Fruit fly (Drosophila melanogaster) whole organism, wandering third instar larva: ENCODE measurements around the gene raptor.

Source experiments
- Abd-B ChIP-seq: fragments of >200 bp; optimal IDR thresholded peaks from 2 replicates; lab custom pipeline; 2017; ENCODE audit warnings: missing biosample characterization, missing genetic modification characterization
- CG32264 ChIP-seq: fragments of 200-800 bp; sonication (Bioruptor generic); optimal IDR thresholded peaks from 2 replicates; lab custom pipeline; 2016; ENCODE audit warnings: missing biosample characterization, missing genetic modification characterization
- CrebA ChIP-seq: fragments of 200-800 bp; sonication (Bioruptor generic); optimal IDR thresholded peaks from 2 replicates; lab custom pipeline; 2016; ENCODE audit warnings: missing biosample characterization, mild to moderate bottlenecking, missing genetic modification characterization, borderline replicate concordance
- Dfd ChIP-seq: fragments of >200 bp; optimal IDR thresholded peaks from 2 replicates; lab custom pipeline; 2017; ENCODE audit warnings: missing biosample characterization, missing genetic modification characterization
- Dif ChIP-seq: fragments of 200-275, 200-300 bp; sonication (Bioruptor generic); optimal IDR thresholded peaks from 2 replicates; lab custom pipeline; 2018; ENCODE audit warnings: missing biosample characterization, missing genetic modification characterization; ENCODE audit not compliant: partially characterized antibody
- GATAd ChIP-seq: sonication (Bioruptor generic); optimal IDR thresholded peaks from 2 replicates; lab custom pipeline; 2016; ENCODE audit warnings: missing biosample characterization, missing genetic modification characterization
- HLH106 ChIP-seq: fragments of 200-800 bp; optimal IDR thresholded peaks from 3 replicates; lab custom pipeline; 2019; ENCODE audit warnings: missing biosample characterization, mild to moderate bottlenecking, missing genetic modification characterization, moderate library complexity
- Hnf4 ChIP-seq: fragments of 200-800 bp; sonication (Bioruptor generic); optimal IDR thresholded peaks from 2 replicates; lab custom pipeline; 2016; ENCODE audit warnings: missing biosample characterization, mild to moderate bottlenecking, missing genetic modification characterization
- Hr78 ChIP-seq: fragments of >200 bp; optimal IDR thresholded peaks from 2 replicates; lab custom pipeline; 2017; ENCODE audit warnings: missing biosample characterization, missing genetic modification characterization
- Hr83 ChIP-seq: fragments of 200-300 bp; sonication (Bioruptor generic); optimal IDR thresholded peaks from 2 replicates; lab custom pipeline; 2016; ENCODE audit warnings: missing biosample characterization, mild to moderate bottlenecking, missing genetic modification characterization, moderate library complexity; ENCODE audit not compliant: poor library complexity, severe bottlenecking
- Jra ChIP-seq: sonication (Bioruptor generic); optimal IDR thresholded peaks from 2 replicates; lab custom pipeline; 2016; ENCODE audit warnings: missing biosample characterization, missing genetic modification characterization
- Mio ChIP-seq: sonication (Bioruptor generic); optimal IDR thresholded peaks from 2 replicates; lab custom pipeline; 2016; ENCODE audit warnings: missing biosample characterization, missing genetic modification characterization
- Myc ChIP-seq: fragments of >200 bp; optimal IDR thresholded peaks from 2 replicates; lab custom pipeline; 2017
- N ChIP-seq: fragments of >200 bp; optimal IDR thresholded peaks from 2 replicates; lab custom pipeline; 2018; ENCODE audit warnings: missing biosample characterization, missing external identifiers, missing genetic modification characterization
- OdsH ChIP-seq: fragments of 200-800 bp; sonication (Bioruptor generic); optimal IDR thresholded peaks from 2 replicates; lab custom pipeline; 2016; ENCODE audit warnings: missing biosample characterization, mild to moderate bottlenecking, missing genetic modification characterization
- Rel ChIP-seq, 2 experiments: fragments of 200-800 bp; sonication (Bioruptor generic) in 1 of 2; optimal IDR thresholded peaks; 2 replicates in 1 of 2; 3 replicates in 1 of 2; lab custom pipeline; 2016 to 2019; ENCODE audit warnings: mild to moderate bottlenecking in 2 of 2, missing biosample characterization in 2 of 2, missing genetic modification characterization in 2 of 2, moderate library complexity in 1 of 2
- Sp1 ChIP-seq: fragments of 200-800 bp; sonication (Bioruptor generic); optimal IDR thresholded peaks from 3 replicates; lab custom pipeline; 2019; ENCODE audit warnings: missing biosample characterization, mild to moderate bottlenecking, missing genetic modification characterization, moderate library complexity
- br ChIP-seq: fragments of 200-800 bp; sonication (Bioruptor generic); optimal IDR thresholded peaks from 2 replicates; lab custom pipeline; 2016; ENCODE audit warnings: missing biosample characterization, missing genetic modification characterization
- dl ChIP-seq, 2 experiments: fragments of 175-275, 200-275 bp in 1 of 2; fragments of 200-275 bp in 1 of 2; sonication (Bioruptor generic); optimal IDR thresholded peaks; lab custom pipeline; 2018; ENCODE audit warnings: mild to moderate bottlenecking in 2 of 2, missing biosample characterization in 2 of 2, missing genetic modification characterization in 2 of 2, moderate library complexity in 2 of 2; ENCODE audit not compliant: partially characterized antibody in 2 of 2, insufficient read depth in 1 of 2
- dmrt93B ChIP-seq: fragments of 200-800 bp; sonication (Bioruptor generic); optimal IDR thresholded peaks from 2 replicates; lab custom pipeline; 2018; ENCODE audit warnings: missing biosample characterization, mild to moderate bottlenecking, missing genetic modification characterization
- dsf ChIP-seq: sonication (Bioruptor generic); optimal IDR thresholded peaks from 2 replicates; lab custom pipeline; 2016; ENCODE audit warnings: missing biosample characterization, missing genetic modification characterization, borderline replicate concordance
- ey ChIP-seq: fragments of 200-800 bp; sonication (Bioruptor generic); optimal IDR thresholded peaks from 2 replicates; lab custom pipeline; 2016; ENCODE audit warnings: missing biosample characterization, missing genetic modification characterization
- foxo ChIP-seq, 2 experiments: fragments of 200-800 bp; sonication (Bioruptor generic); optimal IDR thresholded peaks; 2 replicates in 1 of 2; 3 replicates in 1 of 2; lab custom pipeline; 2016 to 2017; ENCODE audit warnings: missing biosample characterization in 2 of 2, missing genetic modification characterization in 2 of 2
- fru ChIP-seq: fragments of 200-800 bp; sonication (Bioruptor generic); optimal IDR thresholded peaks from 3 replicates; lab custom pipeline; 2016; ENCODE audit warnings: missing biosample characterization, mild to moderate bottlenecking, missing genetic modification characterization
- h ChIP-seq: fragments of 200-800 bp; sonication (Bioruptor generic); optimal IDR thresholded peaks from 3 replicates; lab custom pipeline; 2016; ENCODE audit warnings: missing biosample characterization, mild to moderate bottlenecking, missing genetic modification characterization
- jim ChIP-seq: fragments of 175-275, 200-325 bp; sonication (Bioruptor generic); optimal IDR thresholded peaks from 2 replicates; lab custom pipeline; 2016; ENCODE audit warnings: missing biosample characterization, mild to moderate bottlenecking, missing genetic modification characterization
- lola ChIP-seq: fragments of >200 bp; optimal IDR thresholded peaks from 2 replicates; lab custom pipeline; 2017; ENCODE audit warnings: missing biosample characterization, missing genetic modification characterization
- psq ChIP-seq: fragments of 200-800 bp; sonication (Bioruptor generic); optimal IDR thresholded peaks from 3 replicates; lab custom pipeline; 2017; ENCODE audit warnings: missing biosample characterization, mild to moderate bottlenecking, missing genetic modification characterization, moderate library complexity
- rgr ChIP-seq: fragments of 200-800 bp; sonication (Bioruptor generic); optimal IDR thresholded peaks from 3 replicates; lab custom pipeline; 2016; ENCODE audit warnings: missing biosample characterization, mild to moderate bottlenecking, missing genetic modification characterization
- sv ChIP-seq: fragments of 200-800 bp; sonication (Bioruptor generic); optimal IDR thresholded peaks from 3 replicates; lab custom pipeline; 2016; ENCODE audit warnings: missing biosample characterization, missing genetic modification characterization
- tai ChIP-seq: sonication (Bioruptor generic); optimal IDR thresholded peaks from 2 replicates; lab custom pipeline; 2016; ENCODE audit warnings: missing biosample characterization, missing genetic modification characterization
- usp ChIP-seq: fragments of >200 bp; optimal IDR thresholded peaks from 2 replicates; lab custom pipeline; 2017; ENCODE audit warnings: missing biosample characterization, missing genetic modification characterization
- woc ChIP-seq: sonication (Bioruptor generic); optimal IDR thresholded peaks from 2 replicates; lab custom pipeline; 2016; ENCODE audit warnings: missing biosample characterization, mild to moderate bottlenecking, missing genetic modification characterization

Gene raptor

DNA sequence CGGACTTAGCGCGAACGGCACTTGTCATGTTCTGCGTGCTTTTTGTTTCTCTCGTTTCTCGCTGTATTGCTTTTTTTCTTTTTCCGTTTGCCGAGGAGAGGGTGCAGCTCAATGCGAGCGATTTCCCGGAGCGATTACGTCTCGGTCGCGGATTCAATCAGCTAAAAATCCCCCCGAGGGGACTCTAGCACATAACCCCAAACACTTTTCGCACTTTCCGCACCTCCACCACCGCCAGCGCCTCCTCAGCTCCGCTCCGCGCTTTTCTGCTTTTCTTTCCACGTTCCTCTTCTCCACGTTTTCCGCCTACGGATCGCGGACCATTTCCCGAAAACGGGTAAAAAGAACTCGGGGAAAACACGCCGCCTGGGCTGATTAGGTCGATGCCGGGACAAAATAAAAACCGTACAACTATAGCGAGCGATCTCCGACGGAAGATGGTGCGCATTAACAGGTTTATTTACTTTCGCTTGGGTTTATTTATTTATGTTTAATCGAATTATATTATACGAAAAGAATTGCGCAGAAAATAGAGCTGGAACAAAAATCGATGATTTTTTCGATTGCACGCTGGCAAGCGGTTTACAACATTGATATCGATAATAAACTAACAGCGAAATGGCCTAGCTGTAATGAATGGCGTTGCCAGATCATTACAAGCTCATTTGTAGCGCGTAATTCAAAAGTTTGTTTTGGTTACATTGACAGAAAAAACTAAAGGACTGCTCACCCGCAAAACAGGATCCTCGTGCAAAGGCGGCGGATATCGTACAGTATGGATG, at the start of gene raptor:
TSS of gene raptor (minus strand) at position 523 of the 782 bp plus-strand sequence.
- TF ChIP-seq Rel (GFP tag; optimal IDR thresholded peaks at IDR 0.05; lab: Kevin White, UChicago) (no peak), Rel (tag; optimal IDR thresholded peaks at IDR 0.05; lab: Kevin White, UChicago) (peak; percentile 81), psq (GFP tag; lab: Kevin White, UChicago) (peak; percentile 56), br (GFP tag; lab: Kevin White, UChicago) (no peak), HLH106 (no peak)

DNA sequence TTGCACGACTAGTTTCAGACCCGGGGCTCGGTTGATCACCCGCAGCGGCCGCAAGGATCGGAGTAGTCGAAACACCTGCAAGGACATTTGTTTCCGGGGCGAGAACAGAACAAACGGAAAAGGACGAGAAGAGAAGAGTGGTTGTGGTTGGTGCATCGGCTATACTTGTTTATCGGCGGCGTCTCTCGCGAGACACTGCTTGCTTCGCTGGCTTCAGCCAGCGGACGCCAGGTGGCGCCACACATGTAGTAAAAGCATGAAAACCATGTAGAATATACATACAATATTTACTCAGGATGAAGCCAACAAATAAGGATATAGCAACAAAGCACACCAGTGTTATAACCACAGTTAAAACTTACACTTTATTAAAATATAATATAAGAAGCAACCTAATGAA, 19.9 kb upstream of the raptor start:
- TF ChIP-seq sv (GFP tag; lab: Kevin White, UChicago) (no peak), dsf (no peak), N (no peak), rgr (no peak), foxo (GFP tag; optimal IDR thresholded peaks at IDR 0.05; lab: Kevin White, UChicago) (no peak), psq (GFP tag; lab: Kevin White, UChicago) (no peak), lola (GFP tag; lab: Kevin White, UChicago) (no peak), Hr83 (no peak), Abd-B (no peak), dmrt93B (GFP tag; lab: Kevin White, UChicago) (no peak), Mio (GFP tag; lab: Kevin White, UChicago) (no peak), CG32264 (GFP tag; lab: Kevin White, UChicago) (no peak), Sp1 (no peak), Dfd (GFP tag; lab: Kevin White, UChicago) (no peak), OdsH (no peak), CrebA (GFP tag; lab: Kevin White, UChicago) (no peak), jim (GFP tag; lab: Kevin White, UChicago) (no peak), dl (GFP tag; optimal IDR thresholded peaks at IDR 0.05; lab: Kevin White, UChicago; ENCODE audit: insufficient read depth in 1 of 2, partially characterized antibody in 2 of 2) (no peak)

- TF ChIP-seq Hnf4 (no peak), Dif (GFP tag; lab: Kevin White, UChicago) (no peak), OdsH (no peak), br (GFP tag; lab: Kevin White, UChicago) (no peak), CG32264 (GFP tag; lab: Kevin White, UChicago) (no peak), usp (no peak), Dfd (GFP tag; lab: Kevin White, UChicago) (no peak), Myc (lab: Kevin White, UChicago) (no peak), Jra (GFP tag; lab: Kevin White, UChicago) (no peak)
Observed at dm6 chrX:6104724-6105123, 14.7 kb upstream of the raptor start.

DNA sequence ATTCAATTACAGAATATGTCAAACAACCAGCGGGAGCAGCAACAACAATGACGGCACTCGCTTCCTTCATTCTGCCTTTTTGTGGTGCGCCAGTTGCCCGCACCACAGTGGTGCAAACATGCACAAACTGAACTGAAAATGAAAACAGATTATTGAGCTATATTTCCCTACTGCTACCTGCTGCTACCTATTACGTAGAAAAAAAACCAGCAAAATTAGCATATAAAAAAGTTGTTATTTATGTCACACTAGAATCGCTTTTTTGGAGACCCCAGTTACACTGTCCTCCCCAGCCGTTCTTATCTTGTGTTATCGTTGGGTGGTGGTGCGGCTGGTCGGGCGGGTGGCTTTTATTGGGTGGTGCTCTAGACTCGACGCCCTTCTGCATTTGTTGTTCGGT, 7.6 kb upstream of the raptor start:
- peak; percentile 54 for TF ChIP-seq sv (GFP tag; lab: Kevin White, UChicago)
- TF ChIP-seq CG32264 (GFP tag; lab: Kevin White, UChicago): peak; percentile 8
- TF ChIP-seq woc (GFP tag; lab: Kevin White, UChicago): peak; percentile 47
- peak; percentile 49 for TF ChIP-seq psq (GFP tag; lab: Kevin White, UChicago)
- no peak for TF ChIP-seq dsf
- TF ChIP-seq OdsH: peak; percentile 67
- peak; percentile 77 for TF ChIP-seq ey (GFP tag; lab: Kevin White, UChicago)
- TF ChIP-seq foxo (GFP tag; optimal IDR thresholded peaks at IDR 0.05; lab: Kevin White, UChicago): peak; percentile 40 to 84
- TF ChIP-seq dl (GFP tag; optimal IDR thresholded peaks at IDR 0.05; lab: Kevin White, UChicago; ENCODE audit: insufficient read depth in 1 of 2, partially characterized antibody in 2 of 2): no peak
- TF ChIP-seq GATAd (GFP tag; lab: Kevin White, UChicago): no peak
- no peak for TF ChIP-seq Myc (lab: Kevin White, UChicago)
- TF ChIP-seq Hnf4: peak; percentile 53
- peak; percentile 55 for TF ChIP-seq dmrt93B (GFP tag; lab: Kevin White, UChicago)
- peak; percentile 62 for TF ChIP-seq HLH106
- peak; percentile 83 for TF ChIP-seq h (GFP tag; lab: Kevin White, UChicago)
- TF ChIP-seq Hr78 (GFP tag; lab: Kevin White, UChicago): no peak
- peak; percentile 26 for TF ChIP-seq Jra (GFP tag; lab: Kevin White, UChicago)
- TF ChIP-seq Dfd (GFP tag; lab: Kevin White, UChicago): no peak
- peak; percentile 82 for TF ChIP-seq fru
- TF ChIP-seq Mio (GFP tag; lab: Kevin White, UChicago): no peak
- TF ChIP-seq tai (GFP tag; lab: Kevin White, UChicago): peak; percentile 45
- TF ChIP-seq rgr: peak; percentile 70
- TF ChIP-seq Dif (GFP tag; lab: Kevin White, UChicago): no peak
- peak; percentile 53 for TF ChIP-seq br (GFP tag; lab: Kevin White, UChicago)
